Worm (Caenorhabditis elegans) whole organism, L1 larva: ENCODE results near the gene C07B5.4.
A peak's percentile ranks its signal among the peaks of the same experiment; 100 is the strongest.

Experiments
- aha-1 ChIP-seq: fragments of 150-350 bp; optimal IDR thresholded peaks from 2 replicates; lab custom pipeline; 2014; ENCODE audit warnings: missing biosample characterization, missing genetic modification characterization
- alr-1 ChIP-seq: fragments of 200-800 bp; sonication (Bioruptor generic); optimal IDR thresholded peaks from 2 replicates; lab custom pipeline; 2018; ENCODE audit warnings: borderline replicate concordance, mild to moderate bottlenecking, missing genetic modification characterization, missing compliant biosample characterization
- ama-1 ChIP-seq: fragments of 150-350 bp; optimal IDR thresholded peaks from 2 replicates; lab custom pipeline; 2014
- blmp-1 ChIP-seq: fragments of 150-350 bp; optimal IDR thresholded peaks from 2 replicates; lab custom pipeline; 2014; ENCODE audit warnings: missing biosample characterization, missing genetic modification characterization
- ceh-63 ChIP-seq: fragments of 200-800 bp; sonication (Bioruptor generic); optimal IDR thresholded peaks from 2 replicates; lab custom pipeline; 2018; ENCODE audit warnings: mild to moderate bottlenecking, missing genetic modification characterization, missing compliant biosample characterization
- ceh-8 ChIP-seq: fragments of 200-800 bp; sonication (Bioruptor generic); optimal IDR thresholded peaks from 2 replicates; lab custom pipeline; 2018; ENCODE audit warnings: mild to moderate bottlenecking, missing genetic modification characterization, moderate library complexity, missing compliant biosample characterization
- ceh-88 ChIP-seq: fragments of 200-800 bp; sonication (Bioruptor generic); IDR thresholded peaks from 2 replicates; pipeline ENCODE4 v1.3.6; 2022; ENCODE audit warnings: missing genetic modification characterization, missing compliant biosample characterization
- dpl-1 ChIP-seq, 3 experiments: fragments of 150-350 bp in 2 of 3; sonication (generic microtip) in 1 of 3; optimal IDR thresholded peaks; 2 replicates each; lab custom pipeline; 2014 to 2017; ENCODE audit warnings: missing biosample characterization in 3 of 3, missing genetic modification characterization in 3 of 3, missing genetic modification reagents in 3 of 3
- dsc-1 ChIP-seq: sonication (generic microtip); optimal IDR thresholded peaks from 2 replicates; lab custom pipeline; 2016; ENCODE audit warnings: mild to moderate bottlenecking, missing genetic modification characterization, missing compliant biosample characterization
- efl-1 ChIP-seq, 4 experiments: fragments of 150-350 bp; optimal IDR thresholded peaks in 3 of 4; peaks in 1 of 4; 1 replicate in 1 of 4; 2 replicates in 3 of 4; lab custom pipeline; 2014; ENCODE audit warnings: missing biosample characterization in 2 of 4, missing genetic modification characterization in 2 of 4, missing genetic modification reagents in 2 of 4
- efl-3 ChIP-seq: fragments of 200-800 bp; sonication (Bioruptor generic); optimal IDR thresholded peaks from 2 replicates; lab custom pipeline; 2018; ENCODE audit warnings: mild to moderate bottlenecking, missing genetic modification characterization, missing compliant biosample characterization
- elt-2 ChIP-seq: sonication (generic microtip); optimal IDR thresholded peaks from 2 replicates; lab custom pipeline; 2016; ENCODE audit warnings: missing genetic modification characterization, mild to moderate bottlenecking, inconsistent platforms, missing compliant biosample characterization, missing genetic modification reagents
- ets-5 ChIP-seq: fragments of 200-800 bp; sonication (Bioruptor generic); IDR thresholded peaks from 2 replicates; pipeline ENCODE4 v1.3.6; 2022; ENCODE audit warnings: missing genetic modification characterization, missing compliant biosample characterization
- fkh-10 ChIP-seq: sonication (generic microtip); optimal IDR thresholded peaks from 2 replicates; lab custom pipeline; 2017; ENCODE audit warnings: missing biosample characterization, missing genetic modification reagents, missing genetic modification characterization
- irx-1 ChIP-seq: sonication (generic microtip); optimal IDR thresholded peaks from 2 replicates; lab custom pipeline; 2016; ENCODE audit warnings: missing genetic modification characterization, missing compliant biosample characterization
- isw-1 ChIP-seq: fragments of 200-800 bp; sonication (Bioruptor generic); IDR thresholded peaks from 2 replicates; pipeline ENCODE4 v1.3.6; 2022; ENCODE audit warnings: missing genetic modification characterization, missing compliant biosample characterization
- lin-13 ChIP-seq: fragments of 150-350 bp; optimal IDR thresholded peaks from 2 replicates; lab custom pipeline; 2014; ENCODE audit warnings: missing biosample characterization, missing genetic modification reagents, missing genetic modification characterization
- lin-14 ChIP-seq: fragments of 200-800 bp; sonication (Bioruptor generic); optimal IDR thresholded peaks from 2 replicates; lab custom pipeline; 2018; ENCODE audit warnings: mild to moderate bottlenecking, missing genetic modification characterization, moderate library complexity, missing compliant biosample characterization
- lin-15B ChIP-seq: fragments of 150-350 bp; sonication (generic microtip); optimal IDR thresholded peaks from 3 replicates; lab custom pipeline; 2014; ENCODE audit warnings: missing biosample characterization, missing genetic modification characterization
- lin-39 ChIP-seq: fragments of 150-350 bp; optimal IDR thresholded peaks from 2 replicates; lab custom pipeline; 2014; ENCODE audit warnings: missing biosample characterization, missing genetic modification reagents, missing genetic modification characterization
- lsy-2 ChIP-seq, 2 experiments: fragments of 150-350 bp; optimal IDR thresholded peaks; 2 replicates each; lab custom pipeline; 2014; ENCODE audit warnings: missing biosample characterization in 2 of 2, missing genetic modification characterization in 2 of 2
- mdl-1 ChIP-seq, 2 experiments: fragments of 150-350 bp; optimal IDR thresholded peaks; 2 replicates each; lab custom pipeline; 2014 to 2017; ENCODE audit warnings: missing biosample characterization in 2 of 2, missing genetic modification characterization in 2 of 2, inconsistent platforms in 1 of 2
- mef-2 ChIP-seq: fragments of 150-350 bp; optimal IDR thresholded peaks from 2 replicates; lab custom pipeline; 2014; ENCODE audit warnings: missing biosample characterization, missing genetic modification characterization
- mep-1 ChIP-seq: fragments of 150-350 bp; optimal IDR thresholded peaks from 2 replicates; lab custom pipeline; 2014; ENCODE audit warnings: missing biosample characterization, missing genetic modification characterization
- nhr-11 ChIP-seq: fragments of 150-350 bp; optimal IDR thresholded peaks from 2 replicates; lab custom pipeline; 2014; ENCODE audit warnings: missing biosample characterization, missing genetic modification characterization
- nhr-19 ChIP-seq: fragments of 200-800 bp; sonication (Bioruptor generic); conservative IDR thresholded peaks from 2 replicates; pipeline ENCODE4 v1.3.6; 2022; ENCODE audit warnings: missing genetic modification characterization, missing compliant biosample characterization
- nhr-20 ChIP-seq: sonication (generic microtip); optimal IDR thresholded peaks from 2 replicates; lab custom pipeline; 2016; ENCODE audit warnings: mild to moderate bottlenecking, missing genetic modification characterization, missing compliant biosample characterization
- nhr-237 ChIP-seq: fragments of 150-350 bp; optimal IDR thresholded peaks from 2 replicates; lab custom pipeline; 2014; ENCODE audit warnings: missing biosample characterization, missing genetic modification characterization
- nhr-28 ChIP-seq: fragments of 150-350 bp; optimal IDR thresholded peaks from 2 replicates; lab custom pipeline; 2014; ENCODE audit warnings: missing biosample characterization, missing genetic modification characterization
- nhr-47 ChIP-seq: sonication (generic microtip); optimal IDR thresholded peaks from 2 replicates; lab custom pipeline; 2016; ENCODE audit warnings: mild to moderate bottlenecking, missing genetic modification characterization, moderate library complexity, missing compliant biosample characterization
- nhr-71 ChIP-seq: sonication (generic microtip); optimal IDR thresholded peaks from 2 replicates; lab custom pipeline; 2016; ENCODE audit warnings: mild to moderate bottlenecking, missing genetic modification characterization, moderate library complexity, missing compliant biosample characterization
- nhr-85 ChIP-seq: sonication (generic microtip); peaks from one replicate; lab custom pipeline; 2016; ENCODE audit warnings: missing genetic modification characterization, inconsistent platforms, missing compliant biosample characterization
- nhr-90 ChIP-seq: sonication (generic microtip); optimal IDR thresholded peaks from 2 replicates; lab custom pipeline; 2016; ENCODE audit warnings: mild to moderate bottlenecking, missing genetic modification characterization, missing compliant biosample characterization; ENCODE audit not compliant: poor library complexity
- pax-3 ChIP-seq: fragments of 200-800 bp; sonication (Bioruptor generic); optimal IDR thresholded peaks from 2 replicates; lab custom pipeline; 2018; ENCODE audit warnings: mild to moderate bottlenecking, missing genetic modification characterization, moderate library complexity, missing compliant biosample characterization
- rnt-1 ChIP-seq: sonication (generic microtip); optimal IDR thresholded peaks from 2 replicates; lab custom pipeline; 2016; ENCODE audit warnings: mild to moderate bottlenecking, missing genetic modification characterization, moderate library complexity, missing compliant biosample characterization
- snu-23 ChIP-seq: sonication (generic microtip); optimal IDR thresholded peaks from 2 replicates; lab custom pipeline; 2016; ENCODE audit warnings: missing genetic modification characterization, missing compliant biosample characterization
- sptf-1 ChIP-seq: fragments of 150-350 bp; optimal IDR thresholded peaks from 2 replicates; lab custom pipeline; 2014; ENCODE audit warnings: missing biosample characterization, missing genetic modification characterization
- swsn-7 ChIP-seq: sonication (generic microtip); optimal IDR thresholded peaks from 2 replicates; lab custom pipeline; 2016; ENCODE audit warnings: missing genetic modification characterization, missing compliant biosample characterization
- unc-130 ChIP-seq: fragments of 150-350 bp; optimal IDR thresholded peaks from 2 replicates; lab custom pipeline; 2017; ENCODE audit warnings: missing biosample characterization, missing genetic modification characterization, inconsistent platforms
- unc-30 ChIP-seq: sonication (generic microtip); optimal IDR thresholded peaks from 2 replicates; lab custom pipeline; 2017; ENCODE audit warnings: missing biosample characterization, missing genetic modification characterization
- unc-62 ChIP-seq: fragments of 150-350 bp; optimal IDR thresholded peaks from 2 replicates; lab custom pipeline; 2014; ENCODE audit warnings: missing biosample characterization, missing genetic modification reagents, missing genetic modification characterization
- unc-86 ChIP-seq: sonication (generic microtip); optimal IDR thresholded peaks from 2 replicates; lab custom pipeline; 2016; ENCODE audit warnings: missing genetic modification characterization, missing compliant biosample characterization
- unc-98 ChIP-seq: fragments of 200-800 bp; sonication (Bioruptor generic); IDR thresholded peaks from 2 replicates; pipeline ENCODE4 v1.3.6; 2022; ENCODE audit warnings: missing genetic modification characterization, missing compliant biosample characterization
- vab-15 ChIP-seq: sonication (generic microtip); optimal IDR thresholded peaks from 2 replicates; lab custom pipeline; 2017; ENCODE audit warnings: missing genotype, mild to moderate bottlenecking, missing genetic modification characterization, missing compliant biosample characterization
- zag-1 ChIP-seq: fragments of 150-350 bp; optimal IDR thresholded peaks from 2 replicates; lab custom pipeline; 2014; ENCODE audit warnings: missing biosample characterization, missing genetic modification characterization
- ztf-11 ChIP-seq, 2 experiments: sonication (generic microtip); optimal IDR thresholded peaks; 2 replicates each; lab custom pipeline; 2016 to 2017; ENCODE audit warnings: missing genetic modification characterization in 2 of 2, missing biosample characterization in 1 of 2, missing compliant biosample characterization in 1 of 2

Gene C07B5.4

ce11 chrX:9556038-9556437 lies 26.6 kb downstream of the C07B5.4 start:
- TF ChIP-seq ztf-11 (tag; optimal IDR thresholded peaks at IDR 0.05; lab: Kevin White, UChicago), result no peak
- TF ChIP-seq aha-1 (tag; lab: Kevin White, UChicago), result no peak
- no peak for TF ChIP-seq ceh-63 (GFP tag; lab: Kevin White, UChicago)
- TF ChIP-seq mdl-1 (tag; optimal IDR thresholded peaks at IDR 0.05; lab: Kevin White, UChicago), result no peak
- TF ChIP-seq lsy-2 (tag; optimal IDR thresholded peaks at IDR 0.05; lab: Kevin White, UChicago), result no peak
- TF ChIP-seq efl-1 (optimal IDR thresholded peaks at IDR 0.05; lab: Kevin White, UChicago), result no peak
- peak in 1 of 2 experiments; percentile 73 for TF ChIP-seq efl-1 (GFP tag; optimal IDR thresholded peaks at IDR 0.05 in 1 of 2; lab: Kevin White, UChicago)
- peak; percentile 51 for TF ChIP-seq nhr-85
- TF ChIP-seq vab-15 (tag; lab: Kevin White, UChicago), result no peak

ce11 chrX:9560931-9561330 lies 31.5 kb downstream of the C07B5.4 start:
- no peak for TF ChIP-seq sptf-1 (tag; lab: Kevin White, UChicago)
- peak; percentile 54 for TF ChIP-seq nhr-19 (GFP tag; lab: Robert Waterston, UW)
- peak; percentile 27 for TF ChIP-seq nhr-47 (tag; lab: Kevin White, UChicago)
- peak; percentile 26 for TF ChIP-seq swsn-7
- peak; percentile 7 for TF ChIP-seq dsc-1 (tag; lab: Kevin White, UChicago)
- peak; percentile 52 for TF ChIP-seq nhr-90 (tag; lab: Kevin White, UChicago)
- TF ChIP-seq efl-3 (GFP tag; lab: Kevin White, UChicago), result no peak
- no peak for TF ChIP-seq unc-62
- peak; percentile 22 for TF ChIP-seq mep-1 (tag; lab: Kevin White, UChicago)
- no peak for TF ChIP-seq unc-98 (GFP tag; lab: Robert Waterston, UW)
- peak; percentile 7 for TF ChIP-seq lin-14
- no peak for TF ChIP-seq irx-1 (tag; lab: Kevin White, UChicago)
- no peak for TF ChIP-seq unc-30
- TF ChIP-seq nhr-20 (tag; lab: Kevin White, UChicago), result peak; percentile 34
- TF ChIP-seq snu-23, result peak; percentile 17
- peak; percentile 27 for TF ChIP-seq elt-2 (tag; lab: Kevin White, UChicago)
- no peak for TF ChIP-seq ets-5 (GFP tag; lab: Robert Waterston, UW)
- TF ChIP-seq rnt-1 (tag; lab: Kevin White, UChicago), result peak; percentile 56
- no peak for TF ChIP-seq efl-1 (optimal IDR thresholded peaks at IDR 0.05; lab: Kevin White, UChicago)
- peak in 1 of 2 experiments; percentile 12 for TF ChIP-seq efl-1 (GFP tag; optimal IDR thresholded peaks at IDR 0.05 in 1 of 2; lab: Kevin White, UChicago)
- TF ChIP-seq fkh-10 (GFP tag; lab: Kevin White, UChicago), result no peak
- TF ChIP-seq nhr-71, result peak; percentile 62

DNA sequence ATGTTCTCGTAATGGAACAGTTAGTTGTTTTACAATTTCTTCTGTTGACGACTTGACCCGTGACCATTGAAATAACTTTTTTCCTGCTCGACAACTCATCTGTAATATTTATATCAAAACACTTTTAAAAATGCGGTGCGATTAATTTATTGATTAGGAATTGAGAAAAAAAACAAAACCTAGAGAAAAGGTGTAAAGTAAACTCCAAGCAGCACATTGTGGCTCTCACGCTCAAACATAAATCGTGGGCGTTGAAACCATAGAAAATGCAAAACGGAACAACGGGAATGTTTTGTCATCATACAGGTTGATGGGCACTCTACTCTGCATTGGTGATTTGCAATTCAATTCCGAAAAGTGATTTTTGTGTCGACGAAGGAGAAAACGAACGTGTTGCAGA lies 36.4 kb downstream of the C07B5.4 start, which contains the start of gene moc-5:
moc-5 (minus strand) TSS at position 101 of the 400 bp plus-strand sequence.
- no peak for TF ChIP-seq unc-86 (tag; lab: Kevin White, UChicago)
- TF ChIP-seq unc-62, result no peak
- TF ChIP-seq dpl-1 (GFP tag; optimal IDR thresholded peaks at IDR 0.05; lab: Kevin White, UChicago), result no peak
- TF ChIP-seq unc-130, result no peak
- TF ChIP-seq mef-2 (tag; lab: Kevin White, UChicago), result no peak
- TF ChIP-seq lin-39 (tag; lab: Kevin White, UChicago), result no peak
- TF ChIP-seq ama-1 (lab: Kevin White, UChicago), result no peak
- no peak for TF ChIP-seq blmp-1 (tag; lab: Kevin White, UChicago)

- TF ChIP-seq sptf-1 (tag; lab: Kevin White, UChicago) (no peak), ceh-88 (GFP tag; lab: Robert Waterston, UW) (no peak), ceh-8 (GFP tag; lab: Kevin White, UChicago) (no peak), nhr-11 (tag; lab: Kevin White, UChicago) (no peak), nhr-237 (no peak), ets-5 (GFP tag; lab: Robert Waterston, UW) (no peak), elt-2 (tag; lab: Kevin White, UChicago) (no peak), nhr-28 (no peak), blmp-1 (tag; lab: Kevin White, UChicago) (no peak), lin-15B (tag; lab: Kevin White, UChicago) (no peak), snu-23 (no peak), mep-1 (tag; lab: Kevin White, UChicago) (no peak), rnt-1 (tag; lab: Kevin White, UChicago) (no peak), fkh-10 (GFP tag; lab: Kevin White, UChicago) (no peak), alr-1 (tag; lab: Kevin White, UChicago) (no peak), pax-3 (no peak), isw-1 (GFP tag; lab: Robert Waterston, UW) (no peak), lin-13 (GFP tag; lab: Kevin White, UChicago) (no peak), zag-1 (tag; lab: Kevin White, UChicago) (no peak), lin-14 (no peak)
These were observed 37.0 kb downstream of the C07B5.4 start, which contains the start of gene F49E2.2 for ce11 chrX:9566429-9566828. TSS of gene F49E2.2 (plus strand) at chrX:9566729.
